Worm (Caenorhabditis elegans): ENCODE measurements around the gene plr-1.
A peak's percentile ranks its signal among the peaks of the same experiment; 100 is the strongest.

plr-1 gene

DNA sequence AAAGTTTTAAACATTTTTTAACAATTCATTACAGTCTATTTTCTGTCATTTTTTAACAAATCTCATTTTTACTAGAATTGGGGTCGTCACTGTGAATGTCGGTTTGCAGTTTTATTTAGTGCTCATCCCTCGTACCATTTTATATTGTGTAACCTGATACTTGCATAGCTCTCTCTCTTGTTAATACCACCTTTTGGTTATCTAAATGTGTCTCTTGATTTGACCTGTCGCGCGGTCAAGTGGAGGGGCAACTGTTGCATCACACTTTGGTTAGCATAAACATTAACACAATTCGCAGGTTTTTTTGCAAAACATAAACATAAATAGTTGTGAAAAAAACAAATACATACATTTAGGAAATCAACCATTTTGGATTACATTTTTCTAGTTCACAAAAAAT lies 9.9 kb upstream of the plr-1 start:
- TF ChIP-seq F13H6.1 (tag; optimal IDR thresholded peaks at IDR 0.05) (no peak), ceh-34 (tag; optimal IDR thresholded peaks at IDR 0.05) (peak; percentile 81)

DNA sequence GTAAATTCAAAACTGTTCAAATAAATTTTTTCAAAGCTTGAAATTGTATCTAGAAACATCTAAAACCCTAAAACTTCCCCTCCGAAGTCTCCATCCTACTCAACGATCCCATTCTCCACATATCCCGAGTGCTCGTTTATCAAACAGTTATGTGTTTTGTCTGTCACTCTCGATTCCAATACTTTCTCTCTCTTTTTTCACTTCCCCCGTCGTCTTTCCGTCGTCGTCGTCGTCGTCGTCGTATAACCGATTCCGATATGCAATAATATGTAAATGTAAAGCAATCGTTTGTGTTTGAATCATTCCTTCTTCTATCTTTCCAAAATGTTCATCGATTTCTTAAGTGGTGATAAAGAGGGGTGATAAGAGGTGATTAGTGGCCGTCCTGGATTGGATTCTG lies 8.3 kb upstream of the plr-1 start:
- TF ChIP-seq hlh-13 (GFP tag; optimal IDR thresholded peaks at IDR 0.05) (no peak), T23F11.4 (GFP tag; optimal IDR thresholded peaks at IDR 0.05) (no peak), K02D7.2 (tag; optimal IDR thresholded peaks at IDR 0.05) (no peak), lin-11 (tag; optimal IDR thresholded peaks at IDR 0.05) (no peak), unc-3 (GFP tag; conservative IDR thresholded peaks at IDR 0.05) (no peak), unc-3 (tag; optimal IDR thresholded peaks at IDR 0.05) (no peak), ceh-6 (GFP tag; optimal IDR thresholded peaks at IDR 0.05) (no peak), sdc-2 (tag; optimal IDR thresholded peaks at IDR 0.05) (no peak), pag-3 (tag; optimal IDR thresholded peaks at IDR 0.05; ENCODE audit: borderline replicate concordance) (no peak), ceh-34 (tag; optimal IDR thresholded peaks at IDR 0.05) (no peak), ceh-9 (tag; optimal IDR thresholded peaks at IDR 0.05) (no peak), ceh-30 (tag; optimal IDR thresholded peaks at IDR 0.05) (no peak), ahr-1 (tag; optimal IDR thresholded peaks at IDR 0.05) (no peak)

DNA sequence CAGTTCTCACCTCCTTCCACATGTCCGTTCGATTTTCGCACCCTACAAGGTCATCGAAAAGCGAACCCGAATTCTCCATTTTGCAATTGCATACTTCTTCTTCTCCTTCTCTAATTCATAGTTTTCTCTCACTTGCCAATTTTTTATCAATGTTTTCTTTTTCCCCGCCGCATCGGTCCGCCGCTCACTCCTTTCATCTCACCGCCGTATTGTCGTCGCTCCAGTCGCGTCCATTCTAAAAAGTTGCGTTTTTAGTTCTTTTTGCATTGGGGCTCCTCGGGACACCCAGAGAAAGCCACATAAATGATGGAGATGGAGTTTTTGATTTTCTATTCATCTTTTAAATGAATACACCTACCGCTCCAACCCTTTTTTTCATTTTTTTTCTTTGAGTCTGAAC lies 5.3 kb upstream of the plr-1 start:
- TF ChIP-seq unc-55 (GFP tag; optimal IDR thresholded peaks at IDR 0.05) = no peak
- no peak for TF ChIP-seq pqm-1 (tag; optimal IDR thresholded peaks at IDR 0.05)
- TF ChIP-seq F13H6.1 (tag; optimal IDR thresholded peaks at IDR 0.05) = no peak
- no peak for TF ChIP-seq ceh-19 (GFP tag; optimal IDR thresholded peaks at IDR 0.05)
- no peak for TF ChIP-seq ets-4 (tag; optimal IDR thresholded peaks at IDR 0.05)
- no peak for TF ChIP-seq nhr-232 (tag; optimal IDR thresholded peaks at IDR 0.05)
- no peak for TF ChIP-seq gmeb-2 (tag; optimal IDR thresholded peaks at IDR 0.05)
- no peak for TF ChIP-seq eyg-1 (tag; optimal IDR thresholded peaks at IDR 0.05)
- no peak for TF ChIP-seq hlh-15 (tag; optimal IDR thresholded peaks at IDR 0.05)
- no peak for TF ChIP-seq sdc-2 (tag; optimal IDR thresholded peaks at IDR 0.05)
- TF ChIP-seq elt-4 (tag; optimal IDR thresholded peaks at IDR 0.05) = no peak
- TF ChIP-seq ceh-14 (tag; optimal IDR thresholded peaks at IDR 0.05) = no peak
- no peak for TF ChIP-seq madf-2 (tag; optimal IDR thresholded peaks at IDR 0.05)
- no peak for TF ChIP-seq tbx-2 (tag; optimal IDR thresholded peaks at IDR 0.05)
- no peak for TF ChIP-seq unc-86 (tag; optimal IDR thresholded peaks at IDR 0.05)
- no peak for TF ChIP-seq ceh-30 (tag; optimal IDR thresholded peaks at IDR 0.05)
- no peak for TF ChIP-seq ceh-2 (tag; optimal IDR thresholded peaks at IDR 0.05)
- no peak for TF ChIP-seq sox-2 (GFP tag; IDR thresholded peaks at IDR 0.05)
- TF ChIP-seq ama-1 (optimal IDR thresholded peaks at IDR 0.05) = no peak

DNA sequence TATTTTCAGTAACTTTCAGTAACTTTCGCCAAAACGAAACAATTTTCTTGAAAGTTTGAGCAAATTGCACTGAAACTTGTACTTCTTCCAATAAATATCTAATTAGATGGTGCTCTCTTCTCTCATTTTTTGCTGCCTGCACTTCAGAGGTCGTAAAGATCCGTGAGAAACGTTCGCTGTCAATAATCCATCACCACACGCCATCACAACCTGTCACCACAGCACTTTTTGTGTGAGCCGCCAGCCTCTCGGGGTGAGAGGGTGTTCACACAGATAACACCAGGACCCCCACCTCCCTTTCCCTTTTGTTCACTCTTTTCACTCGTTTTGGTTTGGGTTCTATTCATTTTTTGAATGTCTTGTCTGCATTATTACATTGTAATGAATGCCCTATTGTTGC lies 4.1 kb upstream of the plr-1 start:
- no peak for TF ChIP-seq Y22D7AL.16 (tag; optimal IDR thresholded peaks at IDR 0.05)
- TF ChIP-seq unc-55 (GFP tag; optimal IDR thresholded peaks at IDR 0.05) = peak; percentile 96
- TF ChIP-seq ceh-30 (tag; optimal IDR thresholded peaks at IDR 0.05) = no peak

DNA sequence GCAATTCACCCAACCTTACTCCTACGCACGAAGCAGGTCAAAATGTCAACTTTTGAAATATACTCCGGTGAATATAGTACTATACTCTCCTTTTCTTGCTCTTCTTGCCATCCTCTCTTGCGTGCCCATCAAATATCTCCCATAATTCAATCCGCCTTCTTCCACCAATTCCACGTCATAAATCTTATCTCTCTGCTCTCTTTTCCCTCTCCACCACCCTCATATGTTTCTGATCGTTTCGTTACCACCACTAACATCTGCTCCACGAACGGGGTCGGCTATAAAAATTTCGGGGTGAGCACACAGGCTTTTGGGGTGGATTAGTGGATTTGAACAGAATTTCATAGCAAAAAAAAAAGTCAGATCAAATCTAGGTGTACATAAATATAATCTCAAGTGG lies 2.7 kb upstream of the plr-1 start:
- peak; percentile 60 for TF ChIP-seq unc-55 (GFP tag; optimal IDR thresholded peaks at IDR 0.05)
- peak; percentile 88 for TF ChIP-seq hlh-8 (tag; optimal IDR thresholded peaks at IDR 0.05)
- no peak for TF ChIP-seq sox-4 (tag; optimal IDR thresholded peaks at IDR 0.05)
- TF ChIP-seq sdc-2 (tag; optimal IDR thresholded peaks at IDR 0.05) = peak; percentile 26
- TF ChIP-seq syd-9 (tag; optimal IDR thresholded peaks at IDR 0.05) = no peak

DNA sequence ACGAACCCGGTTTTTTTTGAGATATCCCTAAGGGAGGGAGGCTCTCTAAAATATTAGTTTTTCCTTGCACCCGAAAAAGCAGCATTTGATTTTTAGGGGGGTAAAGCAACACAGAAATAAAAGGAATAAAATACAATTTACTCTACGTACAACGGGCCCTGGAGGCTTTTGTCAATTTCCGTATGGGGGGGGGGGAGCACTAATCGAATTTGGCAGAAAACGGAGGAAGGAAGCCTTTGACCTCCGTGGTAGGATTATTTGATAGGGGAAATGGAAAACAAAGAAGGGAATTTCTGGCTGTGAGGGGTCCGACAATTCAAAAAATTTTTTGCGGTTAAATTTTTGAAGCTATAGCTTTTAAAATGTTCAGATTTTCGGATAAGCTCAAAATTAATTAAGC lies 1.2 kb downstream of the plr-1 start:
- TF ChIP-seq dve-1 (tag; optimal IDR thresholded peaks at IDR 0.05) (no peak), unc-42 (tag; optimal IDR thresholded peaks at IDR 0.05) (peak; percentile 92)

Measured in whole organism, late embryonic.